Fruit fly (Drosophila melanogaster) whole organism, prepupa: ENCODE results near the gene CG6055.

ENCODE experiments used
- CG16779 ChIP-seq: fragments of 200-800 bp; sonication (Bioruptor generic); optimal IDR thresholded peaks from 3 replicates; lab custom pipeline; 2017; ENCODE audit warnings: missing biosample characterization, mild to moderate bottlenecking, missing genetic modification characterization
- CG31627 ChIP-seq: fragments of 200-800 bp; sonication (Bioruptor generic); optimal IDR thresholded peaks from 3 replicates; lab custom pipeline; 2016; ENCODE audit warnings: missing biosample characterization, missing genetic modification characterization
- CG34406 ChIP-seq: fragments of 200-800 bp; sonication (Bioruptor generic); optimal IDR thresholded peaks from 3 replicates; lab custom pipeline; 2016; ENCODE audit warnings: missing biosample characterization, missing genetic modification characterization
- CG8319 ChIP-seq: fragments of 200-800 bp; sonication (Bioruptor generic); optimal IDR thresholded peaks from 3 replicates; lab custom pipeline; 2016; ENCODE audit warnings: missing biosample characterization, missing genetic modification characterization
- Hr38 ChIP-seq: sonication (Bioruptor generic); optimal IDR thresholded peaks from 2 replicates; lab custom pipeline; 2016; ENCODE audit warnings: missing biosample characterization, missing genetic modification characterization
- Sox14 ChIP-seq: fragments of 200-800 bp; sonication (Bioruptor generic); optimal IDR thresholded peaks from 3 replicates; lab custom pipeline; 2016; ENCODE audit warnings: missing biosample characterization, missing genetic modification characterization
- dac ChIP-seq: fragments of 200-800 bp; sonication (Bioruptor generic); optimal IDR thresholded peaks from 2 replicates; lab custom pipeline; 2017; ENCODE audit warnings: missing biosample characterization, mild to moderate bottlenecking, missing genetic modification characterization
- fkh ChIP-seq: fragments of 200-800 bp; sonication (Bioruptor generic); optimal IDR thresholded peaks from 3 replicates; lab custom pipeline; 2017; ENCODE audit warnings: missing biosample characterization, mild to moderate bottlenecking, missing genetic modification characterization, moderate library complexity
- svp ChIP-seq: fragments of 200-800 bp; sonication (Bioruptor generic); peaks from one replicate; lab custom pipeline; 2016; ENCODE audit warnings: missing biosample characterization, missing genetic modification characterization

DNA sequence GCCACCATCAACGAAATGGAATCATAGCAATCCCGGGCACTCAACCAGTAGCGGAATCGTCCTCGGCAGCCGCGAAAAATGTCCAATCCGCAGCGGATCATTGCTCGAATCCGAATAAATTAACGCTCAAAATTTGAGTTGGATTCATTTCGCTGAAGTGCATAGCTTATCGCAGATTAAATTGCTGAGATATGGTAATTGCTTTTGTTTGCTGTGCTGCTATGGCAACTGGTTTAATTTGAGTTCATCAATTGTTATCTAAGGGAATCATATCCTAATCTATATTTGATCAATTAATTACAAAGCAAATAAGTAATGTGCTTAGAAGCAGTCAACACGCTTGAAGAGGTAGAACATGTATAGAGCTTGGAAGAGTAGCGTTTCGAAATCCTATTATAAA is 4.2 kb upstream of the CG6055 start, which contains the start of gene Gr28b:
- TF ChIP-seq CG16779 (tag; lab: Kevin White, UChicago) (no peak), CG34406 (GFP tag; lab: Kevin White, UChicago) (no peak), Sox14 (GFP tag; lab: Kevin White, UChicago) (no peak), dac (GFP tag; lab: Kevin White, UChicago) (no peak), CG8319 (GFP tag; lab: Kevin White, UChicago) (no peak), fkh (GFP tag; lab: Kevin White, UChicago) (no peak), CG31627 (GFP tag; lab: Kevin White, UChicago) (no peak), svp (GFP tag; lab: Kevin White, UChicago) (no peak), Hr38 (GFP tag; lab: Kevin White, UChicago) (no peak)
